Fruit fly (Drosophila melanogaster) whole organism, prepupa: ENCODE data around the gene CG10237.

Experiments used
- CG8319 ChIP-seq: fragments of 200-800 bp; sonication (Bioruptor generic); optimal IDR thresholded peaks from 3 replicates; lab custom pipeline; 2016; ENCODE audit warnings: missing biosample characterization, missing genetic modification characterization
- Hr4 ChIP-seq: fragments of 200-800 bp; sonication (Bioruptor generic); optimal IDR thresholded peaks from 3 replicates; lab custom pipeline; 2016; ENCODE audit warnings: missing biosample characterization, missing genetic modification characterization
- Smox ChIP-seq: fragments of 200-800 bp; sonication (Bioruptor generic); optimal IDR thresholded peaks from 3 replicates; lab custom pipeline; 2016; ENCODE audit warnings: missing biosample characterization, missing genetic modification characterization
- Sox102F ChIP-seq: fragments of 200-800 bp; sonication (Bioruptor generic); optimal IDR thresholded peaks from 2 replicates; lab custom pipeline; 2016; ENCODE audit warnings: missing biosample characterization, mild to moderate bottlenecking, missing genetic modification characterization
- Sox14 ChIP-seq: fragments of 200-800 bp; sonication (Bioruptor generic); optimal IDR thresholded peaks from 3 replicates; lab custom pipeline; 2016; ENCODE audit warnings: missing biosample characterization, missing genetic modification characterization
- Sox15 ChIP-seq: fragments of 200-800 bp; sonication (Bioruptor generic); optimal IDR thresholded peaks from 3 replicates; lab custom pipeline; 2016; ENCODE audit warnings: missing biosample characterization, missing genetic modification characterization
- dac ChIP-seq: fragments of 200-800 bp; sonication (Bioruptor generic); optimal IDR thresholded peaks from 2 replicates; lab custom pipeline; 2017; ENCODE audit warnings: missing biosample characterization, mild to moderate bottlenecking, missing genetic modification characterization
- fd85E ChIP-seq: fragments of 200-800 bp; sonication (Bioruptor generic); optimal IDR thresholded peaks from 3 replicates; lab custom pipeline; 2016; ENCODE audit warnings: missing biosample characterization, missing genetic modification characterization
- net ChIP-seq: fragments of 200-800 bp; sonication (Bioruptor generic); optimal IDR thresholded peaks from 3 replicates; lab custom pipeline; 2016; ENCODE audit warnings: missing biosample characterization, missing genetic modification characterization
- svp ChIP-seq: fragments of 200-800 bp; sonication (Bioruptor generic); peaks from one replicate; lab custom pipeline; 2016; ENCODE audit warnings: missing biosample characterization, missing genetic modification characterization

DNA sequence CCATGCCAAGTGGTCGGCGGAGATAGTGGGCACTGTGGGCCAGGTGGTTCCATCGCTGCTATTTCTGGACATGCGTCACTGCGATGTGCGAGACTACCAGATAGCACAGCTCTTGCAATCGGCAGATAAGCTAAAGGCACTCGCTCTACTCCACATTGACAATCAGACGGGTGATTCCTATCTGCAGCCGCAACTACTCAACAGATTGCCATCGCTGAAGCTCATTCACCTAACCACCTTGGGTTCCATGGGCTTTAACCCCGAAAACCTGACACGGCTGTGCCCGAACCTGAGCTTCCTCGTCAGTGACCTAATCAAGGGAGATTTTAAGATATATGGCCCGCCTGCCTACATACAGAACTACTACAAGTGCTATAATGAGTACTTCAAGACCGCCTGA is 12.8 kb downstream of the CG10237 start:
- TF ChIP-seq fd85E (GFP tag; lab: Kevin White, UChicago) (no peak), svp (GFP tag; lab: Kevin White, UChicago) (no peak), Hr4 (GFP tag; lab: Kevin White, UChicago) (no peak), CG8319 (GFP tag; lab: Kevin White, UChicago) (no peak), Sox15 (GFP tag; lab: Kevin White, UChicago) (no peak), dac (GFP tag; lab: Kevin White, UChicago) (no peak), Smox (GFP tag; lab: Kevin White, UChicago) (no peak), Sox14 (GFP tag; lab: Kevin White, UChicago) (no peak), net (no peak), Sox102F (GFP tag; lab: Kevin White, UChicago) (no peak)
